Worm (Caenorhabditis elegans) whole organism, midembryonic: Measurements from ENCODE around the gene R07E4.5.
A peak's percentile ranks its signal among the peaks of the same experiment; 100 is the strongest.

ENCODE experiments used
- T22C8.4 ChIP-seq: fragments of 200-800 bp; sonication (Bioruptor generic); IDR thresholded peaks from 2 replicates; pipeline ENCODE4 v1.3.6; 2022; ENCODE audit warnings: missing genetic modification characterization, missing compliant biosample characterization
- cog-1 ChIP-seq: sonication (generic microtip); optimal IDR thresholded peaks from 2 replicates; lab custom pipeline; 2016; ENCODE audit warnings: missing genetic modification characterization, missing compliant biosample characterization
- flt-1 ChIP-seq: fragments of 200-800 bp; sonication (Bioruptor generic); IDR thresholded peaks from 2 replicates; pipeline ENCODE4 v1.3.6; 2022; ENCODE audit warnings: missing genetic modification characterization, missing compliant biosample characterization
- klf-2 ChIP-seq: fragments of 200-800 bp; sonication (Bioruptor generic); conservative IDR thresholded peaks from 2 replicates; pipeline ENCODE4 v1.3.6; 2022; ENCODE audit warnings: missing genetic modification reagents, missing genetic modification characterization, missing compliant biosample characterization
- med-1 ChIP-seq: sonication (generic microtip); optimal IDR thresholded peaks from 2 replicates; lab custom pipeline; 2017; ENCODE audit warnings: missing genetic modification characterization, mild to moderate bottlenecking, missing compliant biosample characterization, antibody characterized with exemption, missing genetic modification reagents; ENCODE audit not compliant: insufficient read depth
- ref-1 ChIP-seq: fragments of 200-800 bp; sonication (Bioruptor generic); conservative IDR thresholded peaks from 2 replicates; pipeline ENCODE4 v1.3.6; 2022; ENCODE audit warnings: missing genetic modification reagents, missing genetic modification characterization, missing compliant biosample characterization
- tab-1 ChIP-seq: fragments of 200-800 bp; sonication (Bioruptor generic); IDR thresholded peaks from 2 replicates; pipeline ENCODE4 v1.3.6; 2022; ENCODE audit warnings: missing genetic modification characterization, missing compliant biosample characterization
- ztf-23 ChIP-seq: fragments of 200-800 bp; sonication (Bioruptor generic); IDR thresholded peaks from 2 replicates; pipeline ENCODE4 v1.3.6; 2022; ENCODE audit warnings: missing genetic modification reagents, missing genetic modification characterization, missing compliant biosample characterization
- ztf-29 ChIP-seq: fragments of 200-800 bp; sonication (Bioruptor generic); IDR thresholded peaks from 2 replicates; pipeline ENCODE4 v1.3.6; 2022; ENCODE audit warnings: missing genetic modification reagents, missing genetic modification characterization, missing compliant biosample characterization

Gene R07E4.5

ce11 chrX:5932923-5933322 lies 20.1 kb downstream of the R07E4.5 start:
- TF ChIP-seq cog-1: no peak
- TF ChIP-seq T22C8.4 (GFP tag; lab: Robert Waterston, UW): no peak
- no peak for TF ChIP-seq ref-1
- no peak for TF ChIP-seq tab-1
- TF ChIP-seq flt-1: no peak
- no peak for TF ChIP-seq klf-2
- no peak for TF ChIP-seq ztf-23
- no peak for TF ChIP-seq med-1 (GFP tag; lab: Kevin White, UChicago)
- TF ChIP-seq ztf-29 (GFP tag; lab: Robert Waterston, UW): no peak

ce11 chrX:5930822-5931221 lies 22.2 kb downstream of the R07E4.5 start, which contains the start of gene egl-6:
egl-6 (plus strand) TSS chrX:5931122.
- TF ChIP-seq T22C8.4 (GFP tag; lab: Robert Waterston, UW) (no peak), ztf-29 (GFP tag; lab: Robert Waterston, UW) (no peak), klf-2 (no peak), flt-1 (no peak), cog-1 (no peak), med-1 (GFP tag; lab: Kevin White, UChicago) (no peak)

- TF ChIP-seq tab-1 (no peak), klf-2 (no peak), ztf-23 (no peak), med-1 (GFP tag; lab: Kevin White, UChicago) (no peak), ztf-29 (GFP tag; lab: Robert Waterston, UW) (no peak), flt-1 (no peak), T22C8.4 (GFP tag; lab: Robert Waterston, UW) (no peak), cog-1 (no peak), ref-1 (no peak)
Observed at ce11 chrX:5923672-5924071, 29.3 kb downstream of the R07E4.5 start.

- TF ChIP-seq tab-1 (no peak), med-1 (GFP tag; lab: Kevin White, UChicago) (no peak), T22C8.4 (GFP tag; lab: Robert Waterston, UW) (no peak), flt-1 (no peak), ztf-23 (no peak), ztf-29 (GFP tag; lab: Robert Waterston, UW) (no peak), klf-2 (no peak), cog-1 (no peak), ref-1 (no peak)
Observed at ce11 chrX:5919097-5919496, 33.9 kb downstream of the R07E4.5 start, which contains the start of gene capa-1. capa-1 (plus strand) TSS chrX:5919397.

- TF ChIP-seq tab-1 (no peak), ztf-23 (no peak)
Observed at ce11 chrX:5917284-5917683, 35.7 kb downstream of the R07E4.5 start, which contains the start of gene Y23B4A.1. Y23B4A.1 (minus strand) TSS chrX:5917384.

ce11 chrX:5905764-5906163 lies 47.2 kb downstream of the R07E4.5 start:
- TF ChIP-seq flt-1: 0 out of 2 replicates have a peak, but pooled peaks have one; percentile 21
- TF ChIP-seq tab-1: 0 out of 2 replicates have a peak, but pooled peaks have one; percentile 42
- TF ChIP-seq ztf-23: no peak
- TF ChIP-seq T22C8.4 (GFP tag; lab: Robert Waterston, UW): no peak
- no peak for TF ChIP-seq ref-1
- no peak for TF ChIP-seq ztf-29 (GFP tag; lab: Robert Waterston, UW)

- no peak for TF ChIP-seq ztf-23
- TF ChIP-seq flt-1: no peak
- no peak for TF ChIP-seq ref-1
- no peak for TF ChIP-seq cog-1
- no peak for TF ChIP-seq med-1 (GFP tag; lab: Kevin White, UChicago)
- TF ChIP-seq ztf-29 (GFP tag; lab: Robert Waterston, UW): no peak
- TF ChIP-seq klf-2: no peak
- TF ChIP-seq T22C8.4 (GFP tag; lab: Robert Waterston, UW): no peak
- no peak for TF ChIP-seq tab-1
Observed at ce11 chrX:5904603-5905081, 48.3 kb downstream of the R07E4.5 start, which contains the start of gene nlp-49. nlp-49 (plus strand) TSS chrX:5904653.

ce11 chrX:5903896-5904295 lies 49.1 kb downstream of the R07E4.5 start:
- TF ChIP-seq flt-1 (no peak), tab-1 (no peak), ref-1 (no peak), cog-1 (no peak)

- TF ChIP-seq klf-2 (no peak), ztf-29 (GFP tag; lab: Robert Waterston, UW) (no peak), med-1 (GFP tag; lab: Kevin White, UChicago) (no peak), T22C8.4 (GFP tag; lab: Robert Waterston, UW) (no peak), tab-1 (no peak), ref-1 (no peak), cog-1 (no peak), flt-1 (no peak), ztf-23 (no peak)
Observed at ce11 chrX:5901499-5901898, 51.5 kb downstream of the R07E4.5 start.
